Fruit fly (Drosophila melanogaster) whole organism, prepupa: ENCODE measurements around the gene CG14400.
A peak's percentile ranks its signal among the peaks of the same experiment; 100 is the strongest.

Experiments used
- Blimp-1 ChIP-seq: fragments of 200-800 bp; sonication (Bioruptor generic); optimal IDR thresholded peaks from 3 replicates; lab custom pipeline; 2017; ENCODE audit warnings: missing biosample characterization, missing genetic modification characterization, mild to moderate bottlenecking, moderate library complexity, missing genetic modification reagents
- CG10631 ChIP-seq: fragments of 200-800 bp; sonication (Bioruptor generic); optimal IDR thresholded peaks from 2 replicates; lab custom pipeline; 2016; ENCODE audit warnings: missing biosample characterization, missing genetic modification characterization
- CG10669 ChIP-seq: fragments of 200-800 bp; sonication (Bioruptor generic); optimal IDR thresholded peaks from 3 replicates; lab custom pipeline; 2018; ENCODE audit warnings: missing biosample characterization, mild to moderate bottlenecking, missing genetic modification characterization, moderate library complexity
- CG11902 ChIP-seq: fragments of 200-800 bp; sonication (Bioruptor generic); optimal IDR thresholded peaks from 3 replicates; lab custom pipeline; 2016; ENCODE audit warnings: missing biosample characterization, missing genetic modification characterization
- CG15336 ChIP-seq: fragments of 200-800 bp; sonication (Bioruptor generic); IDR thresholded peaks from 2 replicates; pipeline ENCODE4 v1.3.6; 2022; ENCODE audit warnings: missing biosample characterization, missing genetic modification characterization
- CG1621 ChIP-seq: fragments of 200-800 bp; sonication (Bioruptor generic); optimal IDR thresholded peaks from 3 replicates; lab custom pipeline; 2018; ENCODE audit warnings: missing biosample characterization, mild to moderate bottlenecking, missing genetic modification characterization
- CG16779 ChIP-seq: fragments of 200-800 bp; sonication (Bioruptor generic); optimal IDR thresholded peaks from 3 replicates; lab custom pipeline; 2017; ENCODE audit warnings: missing biosample characterization, mild to moderate bottlenecking, missing genetic modification characterization
- CG31627 ChIP-seq: fragments of 200-800 bp; sonication (Bioruptor generic); optimal IDR thresholded peaks from 3 replicates; lab custom pipeline; 2016; ENCODE audit warnings: missing biosample characterization, missing genetic modification characterization
- CG32006 ChIP-seq: fragments of 200-800 bp; sonication (Bioruptor generic); optimal IDR thresholded peaks from 3 replicates; lab custom pipeline; 2017; ENCODE audit warnings: missing biosample characterization, mild to moderate bottlenecking, missing genetic modification characterization
- CG34406 ChIP-seq: fragments of 200-800 bp; sonication (Bioruptor generic); optimal IDR thresholded peaks from 3 replicates; lab custom pipeline; 2016; ENCODE audit warnings: missing biosample characterization, missing genetic modification characterization
- CG3919 ChIP-seq: fragments of 200-800 bp; sonication (Bioruptor generic); optimal IDR thresholded peaks from 3 replicates; lab custom pipeline; 2016; ENCODE audit warnings: missing biosample characterization, missing genetic modification characterization
- CG4318 ChIP-seq: fragments of 200-800 bp; sonication (Bioruptor generic); optimal IDR thresholded peaks from 3 replicates; lab custom pipeline; 2017; ENCODE audit warnings: missing biosample characterization, mild to moderate bottlenecking, missing genetic modification characterization
- CG6276 ChIP-seq: fragments of 200-800 bp; sonication (Bioruptor generic); optimal IDR thresholded peaks from 2 replicates; lab custom pipeline; 2017; ENCODE audit warnings: missing biosample characterization, mild to moderate bottlenecking, missing genetic modification characterization
- CG6792 ChIP-seq: fragments of 200-800 bp; sonication (Bioruptor generic); optimal IDR thresholded peaks from 3 replicates; lab custom pipeline; 2016; ENCODE audit warnings: missing biosample characterization, missing genetic modification characterization
- CG6808 ChIP-seq: fragments of 200-800 bp; sonication (Bioruptor generic); optimal IDR thresholded peaks from 3 replicates; lab custom pipeline; 2017; ENCODE audit warnings: missing biosample characterization, missing genetic modification characterization, mild to moderate bottlenecking, moderate library complexity, missing genetic modification reagents
- CG6854 ChIP-seq: fragments of 200-800 bp; sonication (Bioruptor generic); optimal IDR thresholded peaks from 2 replicates; lab custom pipeline; 2017; ENCODE audit warnings: missing biosample characterization, mild to moderate bottlenecking, missing genetic modification characterization
- CG7368 ChIP-seq: fragments of 200-800 bp; sonication (Bioruptor generic); optimal IDR thresholded peaks from 3 replicates; lab custom pipeline; 2016; ENCODE audit warnings: missing biosample characterization, missing genetic modification characterization
- CG8319 ChIP-seq: fragments of 200-800 bp; sonication (Bioruptor generic); optimal IDR thresholded peaks from 3 replicates; lab custom pipeline; 2016; ENCODE audit warnings: missing biosample characterization, missing genetic modification characterization
- CG8632 ChIP-seq: fragments of 200-800 bp; sonication (Bioruptor generic); optimal IDR thresholded peaks from 3 replicates; lab custom pipeline; 2016; ENCODE audit warnings: missing biosample characterization, missing genetic modification characterization
- CG9139 ChIP-seq: fragments of 200-800 bp; sonication (Bioruptor generic); optimal IDR thresholded peaks from 3 replicates; lab custom pipeline; 2017; ENCODE audit warnings: missing biosample characterization, mild to moderate bottlenecking, missing genetic modification characterization
- Eip78C ChIP-seq: fragments of 200-800 bp; sonication (Bioruptor generic); peaks from one replicate; lab custom pipeline; 2016; ENCODE audit warnings: missing biosample characterization, missing genetic modification characterization
- Eip93F ChIP-seq: fragments of 200-800 bp; sonication (Bioruptor generic); optimal IDR thresholded peaks from 2 replicates; lab custom pipeline; 2016; ENCODE audit warnings: missing biosample characterization, mild to moderate bottlenecking, missing genetic modification characterization
- Ets21C ChIP-seq: fragments of 200-800 bp; sonication (Bioruptor generic); optimal IDR thresholded peaks from 3 replicates; lab custom pipeline; 2016; ENCODE audit warnings: missing biosample characterization, missing genetic modification characterization
- Gug ChIP-seq: fragments of 200-800 bp; sonication (Bioruptor generic); IDR thresholded peaks from 2 replicates; pipeline ENCODE4 v1.3.6; 2022; ENCODE audit warnings: missing biosample characterization, missing genetic modification characterization
- Hr39 ChIP-seq: fragments of 200-800 bp; sonication (Bioruptor generic); optimal IDR thresholded peaks from 2 replicates; lab custom pipeline; 2016; ENCODE audit warnings: missing biosample characterization, missing genetic modification characterization
- Hr4 ChIP-seq: fragments of 200-800 bp; sonication (Bioruptor generic); optimal IDR thresholded peaks from 3 replicates; lab custom pipeline; 2016; ENCODE audit warnings: missing biosample characterization, missing genetic modification characterization
- Lpt ChIP-seq: fragments of 200-800 bp; sonication (Bioruptor generic); optimal IDR thresholded peaks from 3 replicates; lab custom pipeline; 2016; ENCODE audit warnings: missing biosample characterization, missing genetic modification characterization
- Met ChIP-seq: fragments of 200-800 bp; sonication (Bioruptor generic); optimal IDR thresholded peaks from 3 replicates; lab custom pipeline; 2016; ENCODE audit warnings: missing biosample characterization, missing genetic modification characterization
- Sox102F ChIP-seq: fragments of 200-800 bp; sonication (Bioruptor generic); optimal IDR thresholded peaks from 2 replicates; lab custom pipeline; 2016; ENCODE audit warnings: missing biosample characterization, mild to moderate bottlenecking, missing genetic modification characterization
- Sox14 ChIP-seq: fragments of 200-800 bp; sonication (Bioruptor generic); optimal IDR thresholded peaks from 3 replicates; lab custom pipeline; 2016; ENCODE audit warnings: missing biosample characterization, missing genetic modification characterization
- Sox15 ChIP-seq: fragments of 200-800 bp; sonication (Bioruptor generic); optimal IDR thresholded peaks from 3 replicates; lab custom pipeline; 2016; ENCODE audit warnings: missing biosample characterization, missing genetic modification characterization
- acj6 ChIP-seq: fragments of 200-800 bp; sonication (Bioruptor generic); optimal IDR thresholded peaks from 3 replicates; lab custom pipeline; 2016; ENCODE audit warnings: missing biosample characterization, missing genetic modification characterization
- dac ChIP-seq: fragments of 200-800 bp; sonication (Bioruptor generic); optimal IDR thresholded peaks from 2 replicates; lab custom pipeline; 2017; ENCODE audit warnings: missing biosample characterization, mild to moderate bottlenecking, missing genetic modification characterization
- dsx ChIP-seq: fragments of 200-800 bp; optimal IDR thresholded peaks from 3 replicates; lab custom pipeline; 2019; ENCODE audit warnings: missing biosample characterization, mild to moderate bottlenecking, missing genetic modification characterization, moderate library complexity; ENCODE audit not compliant: poor library complexity, severe bottlenecking
- esn ChIP-seq: fragments of 200-800 bp; sonication (Bioruptor generic); optimal IDR thresholded peaks from 2 replicates; lab custom pipeline; 2016; ENCODE audit warnings: missing biosample characterization, mild to moderate bottlenecking, missing genetic modification characterization, moderate library complexity
- fd59A ChIP-seq: fragments of 200-800 bp; sonication (Bioruptor generic); optimal IDR thresholded peaks from 2 replicates; lab custom pipeline; 2017; ENCODE audit warnings: missing biosample characterization, mild to moderate bottlenecking, missing genetic modification characterization, missing genetic modification reagents
- fd85E ChIP-seq: fragments of 200-800 bp; sonication (Bioruptor generic); optimal IDR thresholded peaks from 3 replicates; lab custom pipeline; 2016; ENCODE audit warnings: missing biosample characterization, missing genetic modification characterization
- fkh ChIP-seq: fragments of 200-800 bp; sonication (Bioruptor generic); optimal IDR thresholded peaks from 3 replicates; lab custom pipeline; 2017; ENCODE audit warnings: missing biosample characterization, mild to moderate bottlenecking, missing genetic modification characterization, moderate library complexity
- lz ChIP-seq: fragments of 200-800 bp; sonication (Bioruptor generic); optimal IDR thresholded peaks from 3 replicates; lab custom pipeline; 2016; ENCODE audit warnings: missing biosample characterization, missing genetic modification characterization
- net ChIP-seq: fragments of 200-800 bp; sonication (Bioruptor generic); optimal IDR thresholded peaks from 3 replicates; lab custom pipeline; 2016; ENCODE audit warnings: missing biosample characterization, missing genetic modification characterization
- pdm3 ChIP-seq: fragments of 200-800 bp; sonication (Bioruptor generic); optimal IDR thresholded peaks from 3 replicates; lab custom pipeline; 2016; ENCODE audit warnings: missing biosample characterization, missing genetic modification characterization
- salr ChIP-seq, 2 experiments: fragments of 200-800 bp; sonication (Bioruptor generic); optimal IDR thresholded peaks; 3 replicates each; lab custom pipeline; 2016 to 2018; ENCODE audit warnings: missing biosample characterization in 2 of 2, missing genetic modification characterization in 2 of 2, mild to moderate bottlenecking in 1 of 2
- spab ChIP-seq: fragments of 200-800 bp; sonication (Bioruptor generic); optimal IDR thresholded peaks from 2 replicates; lab custom pipeline; 2017; ENCODE audit warnings: missing biosample characterization, mild to moderate bottlenecking, missing genetic modification characterization, missing genetic modification reagents
- svp ChIP-seq: fragments of 200-800 bp; sonication (Bioruptor generic); peaks from one replicate; lab custom pipeline; 2016; ENCODE audit warnings: missing biosample characterization, missing genetic modification characterization
- topi ChIP-seq: fragments of 200-800 bp; sonication (Bioruptor generic); optimal IDR thresholded peaks from 3 replicates; lab custom pipeline; 2016; ENCODE audit warnings: missing biosample characterization, missing genetic modification characterization
- vri ChIP-seq: fragments of 200-800 bp; sonication (Bioruptor generic); optimal IDR thresholded peaks from 3 replicates; lab custom pipeline; 2016; ENCODE audit warnings: missing biosample characterization, mild to moderate bottlenecking, missing genetic modification characterization

The CG14400 gene

dm6 chr2L:20812283-20813189, 45.2 kb downstream of the CG14400 start (continued):
- TF ChIP-seq CG16779 (tag; lab: Kevin White, UChicago) (no peak), CG31627 (no peak), spab (GFP tag; lab: Kevin White, UChicago) (peak; percentile 7), Sox14 (GFP tag; lab: Kevin White, UChicago) (no peak), Lpt (no peak), CG11902 (GFP tag; lab: Kevin White, UChicago) (no peak), CG6792 (GFP tag; lab: Kevin White, UChicago) (no peak), Eip93F (peak; percentile 31), CG8319 (GFP tag; lab: Kevin White, UChicago) (no peak), CG9139 (peak; percentile 78), salr (GFP tag; optimal IDR thresholded peaks at IDR 0.05; lab: Kevin White, UChicago) (no peak), dsx (peak; percentile 51), Hr4 (no peak), pdm3 (GFP tag; lab: Kevin White, UChicago) (no peak), CG1621 (tag; lab: Kevin White, UChicago) (no peak), fkh (GFP tag; lab: Kevin White, UChicago) (no peak), Gug (GFP tag; lab: Robert Waterston, UW) (no peak), CG7368 (GFP tag; lab: Kevin White, UChicago) (no peak), fd85E (GFP tag; lab: Kevin White, UChicago) (no peak), CG6854 (GFP tag; lab: Kevin White, UChicago) (no peak), CG8632 (no peak), lz (GFP tag; lab: Kevin White, UChicago) (peak; percentile 7), CG4318 (GFP tag; lab: Kevin White, UChicago) (no peak), fd59A (peak; percentile 30), Met (GFP tag; lab: Kevin White, UChicago) (no peak), net (peak; percentile 8), CG32006 (GFP tag; lab: Kevin White, UChicago) (no peak), Sox102F (no peak), topi (no peak), CG6276 (GFP tag; lab: Kevin White, UChicago) (no peak), dac (GFP tag; lab: Kevin White, UChicago) (no peak), esn (GFP tag; lab: Kevin White, UChicago) (no peak), Sox15 (GFP tag; lab: Kevin White, UChicago) (no peak), Hr39 (GFP tag; lab: Kevin White, UChicago) (no peak), svp (GFP tag; lab: Kevin White, UChicago) (peak; percentile 67)

dm6 chr2L:20811039-20811652, 46.5 kb downstream of the CG14400 start:
- TF ChIP-seq Lpt = peak; percentile 82
- peak; percentile 66 for TF ChIP-seq acj6
- TF ChIP-seq CG16779 (tag; lab: Kevin White, UChicago) = peak; percentile 58
- TF ChIP-seq pdm3 (GFP tag; lab: Kevin White, UChicago) = peak; percentile 75
- TF ChIP-seq CG34406 = peak; percentile 52
- TF ChIP-seq spab (GFP tag; lab: Kevin White, UChicago) = peak; percentile 43
- TF ChIP-seq CG15336 (GFP tag; lab: Robert Waterston, UW) = peak; percentile 92
- peak; percentile 52 for TF ChIP-seq fd59A
- peak; percentile 66 for TF ChIP-seq CG10631
- no peak for TF ChIP-seq Blimp-1 (GFP tag; lab: Kevin White, UChicago)
- peak; percentile 86 for TF ChIP-seq Hr4
- TF ChIP-seq CG4318 (GFP tag; lab: Kevin White, UChicago) = peak; percentile 69
- no peak for TF ChIP-seq CG6854 (GFP tag; lab: Kevin White, UChicago)
- peak; percentile 73 for TF ChIP-seq CG3919 (GFP tag; lab: Kevin White, UChicago)
- TF ChIP-seq CG1621 (tag; lab: Kevin White, UChicago) = peak; percentile 47
- peak; percentile 77 for TF ChIP-seq Gug (GFP tag; lab: Robert Waterston, UW)
- TF ChIP-seq CG8319 (GFP tag; lab: Kevin White, UChicago) = no peak
- no peak for TF ChIP-seq CG9139
- TF ChIP-seq net = peak; percentile 78
- TF ChIP-seq Hr39 (GFP tag; lab: Kevin White, UChicago) = no peak
- TF ChIP-seq vri (GFP tag; lab: Kevin White, UChicago) = no peak
- TF ChIP-seq Ets21C (GFP tag; lab: Kevin White, UChicago) = no peak
- TF ChIP-seq Met (GFP tag; lab: Kevin White, UChicago) = no peak
- no peak for TF ChIP-seq lz (GFP tag; lab: Kevin White, UChicago)
- TF ChIP-seq CG6808 (GFP tag; lab: Kevin White, UChicago) = peak; percentile 40
- TF ChIP-seq Sox14 (GFP tag; lab: Kevin White, UChicago) = peak; percentile 68
- TF ChIP-seq Eip78C (GFP tag; lab: Kevin White, UChicago) = peak; percentile 91
- TF ChIP-seq CG10669 (GFP tag; lab: Kevin White, UChicago) = peak; percentile 55
